Worm (Caenorhabditis elegans): ENCODE measurements around the gene F44E5.1.

Gene F44E5.1

DNA sequence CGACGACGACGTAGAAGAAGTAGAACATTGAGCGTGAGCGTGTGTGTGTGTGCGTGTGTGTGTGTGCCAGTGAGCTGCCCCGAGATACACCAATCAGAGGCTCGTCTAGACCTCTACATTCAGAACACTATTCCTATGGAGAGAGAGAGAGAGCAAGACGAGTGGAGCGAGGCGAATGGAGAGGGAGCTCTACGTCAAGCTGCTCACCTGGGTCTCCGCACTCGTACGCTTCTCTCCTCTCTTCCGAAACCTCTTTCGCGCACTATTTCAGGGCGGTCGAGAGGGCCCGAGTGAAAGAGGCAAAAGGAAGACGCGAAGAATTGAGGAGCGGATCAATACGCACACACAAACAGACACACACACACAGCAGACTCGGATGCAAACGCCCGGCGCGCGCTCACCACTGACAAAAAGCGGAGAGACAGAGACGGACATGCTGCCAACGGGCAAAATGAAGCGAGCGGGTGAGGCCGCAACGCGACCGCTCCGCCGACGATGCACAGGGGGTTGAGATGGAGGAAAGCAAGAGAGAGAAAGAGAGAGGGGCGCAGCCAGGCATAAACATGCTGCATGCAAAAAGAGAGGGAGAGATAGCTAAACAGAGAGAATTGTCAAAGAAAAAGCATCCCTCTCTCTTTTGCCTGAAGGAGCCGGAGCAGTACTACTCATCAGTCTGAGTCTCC is 24.7 kb downstream of the F44E5.1 start (continued):
- TF ChIP-seq pha-4 (GFP tag; IDR thresholded peaks at IDR 0.05) (peak; percentile 67), pha-4 (tag; optimal IDR thresholded peaks at IDR 0.05) (no peak), mep-1 (tag; optimal IDR thresholded peaks at IDR 0.05) (peak; percentile 90), Y75B8A.6 (GFP tag; IDR thresholded peaks at IDR 0.05) (no peak), ZK337.2 (GFP tag; IDR thresholded peaks at IDR 0.05) (no peak), spr-3 (GFP tag; optimal IDR thresholded peaks at IDR 0.05) (peak; percentile 79), lsy-2 (tag; optimal IDR thresholded peaks at IDR 0.05) (peak; percentile 66 to 67), egl-27 (tag; optimal IDR thresholded peaks at IDR 0.05) (no peak), mes-2 (tag; optimal IDR thresholded peaks at IDR 0.05; ENCODE audit: poor library complexity, severe bottlenecking) (peak; percentile 58), mdt-29 (GFP tag; IDR thresholded peaks at IDR 0.05) (peak; percentile 68; the same call in 1 of the 2 replicates), mdl-1 (tag; optimal IDR thresholded peaks at IDR 0.05) (peak; percentile 44 to 77), zip-2 (tag; optimal IDR thresholded peaks at IDR 0.05) (peak; percentile 55), set-16 (GFP tag; IDR thresholded peaks at IDR 0.05) (peak; percentile 100), ama-1 (optimal IDR thresholded peaks at IDR 0.05) (no peak), mxl-3 (GFP tag; optimal IDR thresholded peaks at IDR 0.05) (peak; percentile 79), daf-8 (GFP tag; IDR thresholded peaks at IDR 0.05) (no peak), php-3 (GFP tag; IDR thresholded peaks at IDR 0.05) (0 out of 2 replicates have a peak, but pooled peaks have one; percentile 27), ctbp-1 (GFP tag; IDR thresholded peaks at IDR 0.05) (peak; percentile 75)

- TF ChIP-seq unc-62 (GFP tag; optimal IDR thresholded peaks at IDR 0.05 in 1 of 2): no peak
- no peak for TF ChIP-seq unc-62 (tag; optimal IDR thresholded peaks at IDR 0.05)
- no peak for TF ChIP-seq sdz-12 (GFP tag; optimal IDR thresholded peaks at IDR 0.05)
- no peak for TF ChIP-seq dmd-6 (GFP tag; IDR thresholded peaks at IDR 0.05)
- no peak for TF ChIP-seq spr-1 (tag; optimal IDR thresholded peaks at IDR 0.05)
- TF ChIP-seq nhr-111 (GFP tag; optimal IDR thresholded peaks at IDR 0.05): no peak
- TF ChIP-seq nhr-6 (tag; optimal IDR thresholded peaks at IDR 0.05): no peak
- no peak for TF ChIP-seq ces-1 (GFP tag; optimal IDR thresholded peaks at IDR 0.05)
- TF ChIP-seq skn-1 (tag; optimal IDR thresholded peaks at IDR 0.05): no peak
- no peak for TF ChIP-seq nhr-237 (tag; optimal IDR thresholded peaks at IDR 0.05)
- TF ChIP-seq mep-1 (tag; optimal IDR thresholded peaks at IDR 0.05): peak; percentile 20
- TF ChIP-seq daf-16 (GFP tag; optimal IDR thresholded peaks at IDR 0.05): no peak
- no peak for TF ChIP-seq daf-16 (tag; optimal IDR thresholded peaks at IDR 0.05)
- TF ChIP-seq gei-8 (GFP tag; optimal IDR thresholded peaks at IDR 0.05): no peak
- TF ChIP-seq ceh-28 (tag; optimal IDR thresholded peaks at IDR 0.05): peak; percentile 2
- TF ChIP-seq hmg-1.1 (GFP tag; IDR thresholded peaks at IDR 0.05): no peak
- TF ChIP-seq nhr-48 (tag; optimal IDR thresholded peaks at IDR 0.05): no peak
- TF ChIP-seq attf-4 (tag; optimal IDR thresholded peaks at IDR 0.05): no peak
- TF ChIP-seq dve-1 (tag; optimal IDR thresholded peaks at IDR 0.05; ENCODE audit: insufficient read depth): peak; percentile 22
- TF ChIP-seq fkh-10 (GFP tag; optimal IDR thresholded peaks at IDR 0.05): no peak
- TF ChIP-seq ceh-82 (tag; optimal IDR thresholded peaks at IDR 0.05): no peak
- no peak for TF ChIP-seq mdl-1 (tag; optimal IDR thresholded peaks at IDR 0.05)
- no peak for TF ChIP-seq lsy-2 (tag; optimal IDR thresholded peaks at IDR 0.05)
- TF ChIP-seq saeg-2 (GFP tag; IDR thresholded peaks at IDR 0.05): no peak
- TF ChIP-seq F10B5.3 (tag; optimal IDR thresholded peaks at IDR 0.05): no peak
- no peak for TF ChIP-seq madf-5 (GFP tag; IDR thresholded peaks at IDR 0.05)
- no peak for TF ChIP-seq lin-15B (tag; optimal IDR thresholded peaks at IDR 0.05)
- TF ChIP-seq nhr-42 (GFP tag; IDR thresholded peaks at IDR 0.05): no peak
- TF ChIP-seq nhr-102 (tag; optimal IDR thresholded peaks at IDR 0.05): no peak
- no peak for TF ChIP-seq unc-39 (tag; optimal IDR thresholded peaks at IDR 0.05)
- 0 out of 2 replicates have a peak, but pooled peaks have one; percentile 23 for TF ChIP-seq pha-4 (GFP tag; IDR thresholded peaks at IDR 0.05)
- no peak for TF ChIP-seq pha-4 (tag; optimal IDR thresholded peaks at IDR 0.05)
- TF ChIP-seq hif-1 (tag; optimal IDR thresholded peaks at IDR 0.05): no peak
- TF ChIP-seq aha-1 (tag): no peak
- no peak for TF ChIP-seq lin-29 (GFP tag; IDR thresholded peaks at IDR 0.05)
- TF ChIP-seq ceh-44 (GFP tag; IDR thresholded peaks at IDR 0.05): no peak
Measured at ce11 chrII:11748494-11748893, 25.9 kb downstream of the F44E5.1 start, which contains the start of the genes F44E5.17 and gpb-1. Gene F44E5.17, minus strand, starts transcription at chrII:11748594. Gene gpb-1, minus strand, starts transcription at chrII:11748611.
